Fruit fly (Drosophila melanogaster) whole organism, prepupa: ENCODE data around the gene Cralbp.
A peak's percentile ranks its signal among the peaks of the same experiment; 100 is the strongest.

ENCODE experiments used
- Blimp-1 ChIP-seq: fragments of 200-800 bp; sonication (Bioruptor generic); optimal IDR thresholded peaks from 3 replicates; lab custom pipeline; 2017; ENCODE audit warnings: missing biosample characterization, missing genetic modification characterization, mild to moderate bottlenecking, moderate library complexity, missing genetic modification reagents
- CG10631 ChIP-seq: fragments of 200-800 bp; sonication (Bioruptor generic); optimal IDR thresholded peaks from 2 replicates; lab custom pipeline; 2016; ENCODE audit warnings: missing biosample characterization, missing genetic modification characterization
- CG10669 ChIP-seq: fragments of 200-800 bp; sonication (Bioruptor generic); optimal IDR thresholded peaks from 3 replicates; lab custom pipeline; 2018; ENCODE audit warnings: missing biosample characterization, mild to moderate bottlenecking, missing genetic modification characterization, moderate library complexity
- CG11294 ChIP-seq: fragments of 200-800 bp; sonication (Bioruptor generic); IDR thresholded peaks from 2 replicates; pipeline ENCODE4 v1.3.6; 2022; ENCODE audit warnings: missing biosample characterization, missing genetic modification characterization
- CG11902 ChIP-seq: fragments of 200-800 bp; sonication (Bioruptor generic); optimal IDR thresholded peaks from 3 replicates; lab custom pipeline; 2016; ENCODE audit warnings: missing biosample characterization, missing genetic modification characterization
- CG15336 ChIP-seq: fragments of 200-800 bp; sonication (Bioruptor generic); IDR thresholded peaks from 2 replicates; pipeline ENCODE4 v1.3.6; 2022; ENCODE audit warnings: missing biosample characterization, missing genetic modification characterization
- CG1621 ChIP-seq: fragments of 200-800 bp; sonication (Bioruptor generic); optimal IDR thresholded peaks from 3 replicates; lab custom pipeline; 2018; ENCODE audit warnings: missing biosample characterization, mild to moderate bottlenecking, missing genetic modification characterization
- CG16779 ChIP-seq: fragments of 200-800 bp; sonication (Bioruptor generic); optimal IDR thresholded peaks from 3 replicates; lab custom pipeline; 2017; ENCODE audit warnings: missing biosample characterization, mild to moderate bottlenecking, missing genetic modification characterization
- CG3032 ChIP-seq: fragments of 200-800 bp; optimal IDR thresholded peaks from 2 replicates; lab custom pipeline; 2019; ENCODE audit warnings: missing biosample characterization, mild to moderate bottlenecking, missing genetic modification characterization, moderate library complexity
- CG32006 ChIP-seq: fragments of 200-800 bp; sonication (Bioruptor generic); optimal IDR thresholded peaks from 3 replicates; lab custom pipeline; 2017; ENCODE audit warnings: missing biosample characterization, mild to moderate bottlenecking, missing genetic modification characterization
- CG34406 ChIP-seq: fragments of 200-800 bp; sonication (Bioruptor generic); optimal IDR thresholded peaks from 3 replicates; lab custom pipeline; 2016; ENCODE audit warnings: missing biosample characterization, missing genetic modification characterization
- CG3919 ChIP-seq: fragments of 200-800 bp; sonication (Bioruptor generic); optimal IDR thresholded peaks from 3 replicates; lab custom pipeline; 2016; ENCODE audit warnings: missing biosample characterization, missing genetic modification characterization
- CG4318 ChIP-seq: fragments of 200-800 bp; sonication (Bioruptor generic); optimal IDR thresholded peaks from 3 replicates; lab custom pipeline; 2017; ENCODE audit warnings: missing biosample characterization, mild to moderate bottlenecking, missing genetic modification characterization
- CG6163 ChIP-seq: fragments of 200-800 bp; sonication (Bioruptor generic); IDR thresholded peaks from 3 replicates; pipeline ENCODE4 v1.3.6; 2022; ENCODE audit warnings: missing biosample characterization, missing genetic modification characterization
- CG6276 ChIP-seq: fragments of 200-800 bp; sonication (Bioruptor generic); optimal IDR thresholded peaks from 2 replicates; lab custom pipeline; 2017; ENCODE audit warnings: missing biosample characterization, mild to moderate bottlenecking, missing genetic modification characterization
- CG6792 ChIP-seq: fragments of 200-800 bp; sonication (Bioruptor generic); optimal IDR thresholded peaks from 3 replicates; lab custom pipeline; 2016; ENCODE audit warnings: missing biosample characterization, missing genetic modification characterization
- CG6854 ChIP-seq: fragments of 200-800 bp; sonication (Bioruptor generic); optimal IDR thresholded peaks from 2 replicates; lab custom pipeline; 2017; ENCODE audit warnings: missing biosample characterization, mild to moderate bottlenecking, missing genetic modification characterization
- CG8119 ChIP-seq: fragments of 200-800 bp; sonication (Bioruptor generic); IDR thresholded peaks from 3 replicates; pipeline ENCODE4 v1.3.6; 2022; ENCODE audit warnings: missing biosample characterization, missing genetic modification characterization
- CG8632 ChIP-seq: fragments of 200-800 bp; sonication (Bioruptor generic); optimal IDR thresholded peaks from 3 replicates; lab custom pipeline; 2016; ENCODE audit warnings: missing biosample characterization, missing genetic modification characterization
- CG9139 ChIP-seq: fragments of 200-800 bp; sonication (Bioruptor generic); optimal IDR thresholded peaks from 3 replicates; lab custom pipeline; 2017; ENCODE audit warnings: missing biosample characterization, mild to moderate bottlenecking, missing genetic modification characterization
- Eip78C ChIP-seq: fragments of 200-800 bp; sonication (Bioruptor generic); peaks from one replicate; lab custom pipeline; 2016; ENCODE audit warnings: missing biosample characterization, missing genetic modification characterization
- Eip93F ChIP-seq: fragments of 200-800 bp; sonication (Bioruptor generic); optimal IDR thresholded peaks from 2 replicates; lab custom pipeline; 2016; ENCODE audit warnings: missing biosample characterization, mild to moderate bottlenecking, missing genetic modification characterization
- Hr38 ChIP-seq: sonication (Bioruptor generic); optimal IDR thresholded peaks from 2 replicates; lab custom pipeline; 2016; ENCODE audit warnings: missing biosample characterization, missing genetic modification characterization
- Hr39 ChIP-seq: fragments of 200-800 bp; sonication (Bioruptor generic); optimal IDR thresholded peaks from 2 replicates; lab custom pipeline; 2016; ENCODE audit warnings: missing biosample characterization, missing genetic modification characterization
- Hr4 ChIP-seq: fragments of 200-800 bp; sonication (Bioruptor generic); optimal IDR thresholded peaks from 3 replicates; lab custom pipeline; 2016; ENCODE audit warnings: missing biosample characterization, missing genetic modification characterization
- Lpt ChIP-seq: fragments of 200-800 bp; sonication (Bioruptor generic); optimal IDR thresholded peaks from 3 replicates; lab custom pipeline; 2016; ENCODE audit warnings: missing biosample characterization, missing genetic modification characterization
- Met ChIP-seq: fragments of 200-800 bp; sonication (Bioruptor generic); optimal IDR thresholded peaks from 3 replicates; lab custom pipeline; 2016; ENCODE audit warnings: missing biosample characterization, missing genetic modification characterization
- OdsH ChIP-seq: fragments of 200-800 bp; sonication (Bioruptor generic); optimal IDR thresholded peaks from 3 replicates; lab custom pipeline; 2016; ENCODE audit warnings: missing biosample characterization, missing genetic modification characterization
- Smox ChIP-seq: fragments of 200-800 bp; sonication (Bioruptor generic); optimal IDR thresholded peaks from 3 replicates; lab custom pipeline; 2016; ENCODE audit warnings: missing biosample characterization, missing genetic modification characterization
- Sox14 ChIP-seq: fragments of 200-800 bp; sonication (Bioruptor generic); optimal IDR thresholded peaks from 3 replicates; lab custom pipeline; 2016; ENCODE audit warnings: missing biosample characterization, missing genetic modification characterization
- Sox15 ChIP-seq: fragments of 200-800 bp; sonication (Bioruptor generic); optimal IDR thresholded peaks from 3 replicates; lab custom pipeline; 2016; ENCODE audit warnings: missing biosample characterization, missing genetic modification characterization
- achi ChIP-seq: fragments of 200-800 bp; sonication (Bioruptor generic); optimal IDR thresholded peaks from 3 replicates; lab custom pipeline; 2016; ENCODE audit warnings: missing biosample characterization, missing genetic modification characterization
- acj6 ChIP-seq: fragments of 200-800 bp; sonication (Bioruptor generic); optimal IDR thresholded peaks from 3 replicates; lab custom pipeline; 2016; ENCODE audit warnings: missing biosample characterization, missing genetic modification characterization
- cyc ChIP-seq: fragments of 200-800 bp; sonication (Bioruptor generic); optimal IDR thresholded peaks from 3 replicates; lab custom pipeline; 2016; ENCODE audit warnings: missing biosample characterization, missing genetic modification characterization
- dac ChIP-seq: fragments of 200-800 bp; sonication (Bioruptor generic); optimal IDR thresholded peaks from 2 replicates; lab custom pipeline; 2017; ENCODE audit warnings: missing biosample characterization, mild to moderate bottlenecking, missing genetic modification characterization
- dsx ChIP-seq: fragments of 200-800 bp; optimal IDR thresholded peaks from 3 replicates; lab custom pipeline; 2019; ENCODE audit warnings: missing biosample characterization, mild to moderate bottlenecking, missing genetic modification characterization, moderate library complexity; ENCODE audit not compliant: poor library complexity, severe bottlenecking
- esn ChIP-seq: fragments of 200-800 bp; sonication (Bioruptor generic); optimal IDR thresholded peaks from 2 replicates; lab custom pipeline; 2016; ENCODE audit warnings: missing biosample characterization, mild to moderate bottlenecking, missing genetic modification characterization, moderate library complexity
- fd59A ChIP-seq: fragments of 200-800 bp; sonication (Bioruptor generic); optimal IDR thresholded peaks from 2 replicates; lab custom pipeline; 2017; ENCODE audit warnings: missing biosample characterization, mild to moderate bottlenecking, missing genetic modification characterization, missing genetic modification reagents
- fkh ChIP-seq: fragments of 200-800 bp; sonication (Bioruptor generic); optimal IDR thresholded peaks from 3 replicates; lab custom pipeline; 2017; ENCODE audit warnings: missing biosample characterization, mild to moderate bottlenecking, missing genetic modification characterization, moderate library complexity
- lz ChIP-seq: fragments of 200-800 bp; sonication (Bioruptor generic); optimal IDR thresholded peaks from 3 replicates; lab custom pipeline; 2016; ENCODE audit warnings: missing biosample characterization, missing genetic modification characterization
- net ChIP-seq: fragments of 200-800 bp; sonication (Bioruptor generic); optimal IDR thresholded peaks from 3 replicates; lab custom pipeline; 2016; ENCODE audit warnings: missing biosample characterization, missing genetic modification characterization
- pdm3 ChIP-seq: fragments of 200-800 bp; sonication (Bioruptor generic); optimal IDR thresholded peaks from 3 replicates; lab custom pipeline; 2016; ENCODE audit warnings: missing biosample characterization, missing genetic modification characterization
- salr ChIP-seq, 2 experiments: fragments of 200-800 bp; sonication (Bioruptor generic); optimal IDR thresholded peaks; 3 replicates each; lab custom pipeline; 2016 to 2018; ENCODE audit warnings: missing biosample characterization in 2 of 2, missing genetic modification characterization in 2 of 2, mild to moderate bottlenecking in 1 of 2
- spab ChIP-seq: fragments of 200-800 bp; sonication (Bioruptor generic); optimal IDR thresholded peaks from 2 replicates; lab custom pipeline; 2017; ENCODE audit warnings: missing biosample characterization, mild to moderate bottlenecking, missing genetic modification characterization, missing genetic modification reagents
- ss ChIP-seq, 2 experiments: fragments of 200-800 bp; sonication (Bioruptor generic); optimal IDR thresholded peaks; 2 replicates in 1 of 2; 3 replicates in 1 of 2; lab custom pipeline; 2017 to 2018; ENCODE audit warnings: mild to moderate bottlenecking in 2 of 2, missing biosample characterization in 2 of 2, missing genetic modification characterization in 2 of 2, moderate library complexity in 1 of 2
- svp ChIP-seq: fragments of 200-800 bp; sonication (Bioruptor generic); peaks from one replicate; lab custom pipeline; 2016; ENCODE audit warnings: missing biosample characterization, missing genetic modification characterization
- topi ChIP-seq: fragments of 200-800 bp; sonication (Bioruptor generic); optimal IDR thresholded peaks from 3 replicates; lab custom pipeline; 2016; ENCODE audit warnings: missing biosample characterization, missing genetic modification characterization
- vri ChIP-seq: fragments of 200-800 bp; sonication (Bioruptor generic); optimal IDR thresholded peaks from 3 replicates; lab custom pipeline; 2016; ENCODE audit warnings: missing biosample characterization, mild to moderate bottlenecking, missing genetic modification characterization

The Cralbp gene

DNA sequence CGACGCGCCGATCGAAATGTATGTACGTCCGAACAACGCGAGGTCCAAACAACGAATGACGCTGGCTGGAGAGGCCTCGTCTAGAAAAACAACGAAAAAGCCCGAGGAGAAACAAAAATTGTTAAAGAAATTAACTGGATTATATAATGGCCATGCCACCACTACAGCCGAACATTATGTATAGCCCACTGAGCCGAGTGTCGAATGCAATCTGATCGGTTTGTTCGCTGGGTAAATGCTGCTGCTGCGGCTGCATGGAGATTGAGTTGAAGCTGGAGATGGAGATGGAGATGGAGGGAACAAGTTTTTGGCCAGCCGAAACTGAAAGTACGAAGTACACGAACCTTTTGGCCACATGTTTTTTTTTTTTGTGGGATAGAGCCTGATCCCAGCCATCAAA, at the start of gene Cralbp:
Gene Cralbp, minus strand, starts transcription at position 115 of the 400 bp plus-strand sequence.
- TF ChIP-seq Blimp-1 (GFP tag; lab: Kevin White, UChicago), result peak; percentile 51
- no peak for TF ChIP-seq lz (GFP tag; lab: Kevin White, UChicago)
- no peak for TF ChIP-seq CG10631 (GFP tag; lab: Kevin White, UChicago)
- TF ChIP-seq spab, result no peak
- no peak for TF ChIP-seq CG10669 (GFP tag; lab: Kevin White, UChicago)

DNA sequence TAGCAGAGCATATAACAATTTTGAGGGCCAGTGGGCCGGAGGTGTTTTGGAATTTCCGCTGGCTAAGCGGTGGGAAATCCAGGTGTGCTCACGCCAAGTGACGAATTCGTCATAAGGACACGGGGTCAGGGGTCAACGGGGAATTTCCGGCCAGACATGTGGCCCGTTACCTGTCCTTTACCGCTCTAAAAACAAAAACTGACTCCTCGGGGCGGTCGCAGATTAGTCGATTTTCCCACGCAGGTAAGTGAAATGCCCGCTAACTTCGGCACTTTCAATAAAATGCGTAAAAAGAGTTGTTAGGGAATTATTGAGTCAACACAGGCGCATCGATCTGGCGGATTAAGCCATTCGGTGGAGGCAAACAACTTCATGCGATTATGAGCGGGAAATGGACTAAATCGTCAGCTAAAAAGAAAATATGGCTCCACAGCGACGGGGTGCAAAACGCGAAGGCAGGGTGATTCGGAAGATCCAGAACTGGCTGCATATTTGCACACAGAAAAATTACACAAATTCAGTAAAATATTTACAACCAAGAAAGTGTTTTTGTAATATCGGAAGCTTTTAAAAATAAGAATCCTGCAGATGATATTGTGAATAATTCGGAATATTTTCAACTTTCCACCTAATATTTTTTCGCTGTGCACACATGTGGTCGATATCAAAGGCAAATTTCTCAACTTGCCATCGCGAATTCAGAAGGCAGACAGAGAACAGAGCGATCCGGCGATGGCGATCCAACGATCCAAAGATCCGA, 49.5 kb upstream of the Cralbp start:
- TF ChIP-seq CG11902 (no peak), OdsH (GFP tag; lab: Kevin White, UChicago) (peak; percentile 41), CG3032 (tag; lab: Kevin White, UChicago) (peak; percentile 32), CG1621 (peak; percentile 26), CG8632 (GFP tag; lab: Kevin White, UChicago) (no peak), fd59A (peak; percentile 15), Met (peak; percentile 38), CG6792 (GFP tag; lab: Kevin White, UChicago) (peak; percentile 35), Blimp-1 (GFP tag; lab: Kevin White, UChicago) (no peak), dsx (peak; percentile 21), Smox (GFP tag; lab: Kevin White, UChicago) (peak; percentile 28), CG3919 (GFP tag; lab: Kevin White, UChicago) (peak; percentile 51), CG16779 (tag; lab: Kevin White, UChicago) (no peak), CG4318 (GFP tag; lab: Kevin White, UChicago) (no peak), Eip78C (GFP tag; lab: Kevin White, UChicago) (peak; percentile 83), salr (GFP tag; optimal IDR thresholded peaks at IDR 0.05; lab: Kevin White, UChicago) (peak; percentile 17 to 28), CG6163 (GFP tag; lab: Robert Waterston, UW) (peak; percentile 70; the same call in 2 of the 3 replicates), CG10669 (GFP tag; lab: Kevin White, UChicago) (peak; percentile 40), achi (GFP tag; lab: Kevin White, UChicago) (peak; percentile 34), CG15336 (GFP tag; lab: Robert Waterston, UW) (no peak), fkh (GFP tag; lab: Kevin White, UChicago) (no peak), acj6 (peak; percentile 51), topi (GFP tag; lab: Kevin White, UChicago) (peak; percentile 27), Hr4 (GFP tag; lab: Kevin White, UChicago) (no peak), esn (GFP tag; lab: Kevin White, UChicago) (peak; percentile 44), CG6854 (GFP tag; lab: Kevin White, UChicago) (no peak), cyc (GFP tag; lab: Kevin White, UChicago) (peak; percentile 32), vri (GFP tag; lab: Kevin White, UChicago) (peak; percentile 15), dac (no peak), Sox15 (GFP tag; lab: Kevin White, UChicago) (no peak), CG11294 (GFP tag; lab: Robert Waterston, UW) (no peak), Sox14 (GFP tag; lab: Kevin White, UChicago) (peak; percentile 49), lz (GFP tag; lab: Kevin White, UChicago) (peak; percentile 39), CG32006 (GFP tag; lab: Kevin White, UChicago) (peak; percentile 21), Hr39 (GFP tag; lab: Kevin White, UChicago) (peak; percentile 40), Lpt (GFP tag; lab: Kevin White, UChicago) (no peak), svp (GFP tag; lab: Kevin White, UChicago) (peak; percentile 61), CG9139 (GFP tag; lab: Kevin White, UChicago) (peak; percentile 26), Eip93F (GFP tag; lab: Kevin White, UChicago) (no peak), Hr38 (GFP tag; lab: Kevin White, UChicago) (no peak), net (GFP tag; lab: Kevin White, UChicago) (no peak), pdm3 (GFP tag; lab: Kevin White, UChicago) (peak; percentile 51), CG6276 (GFP tag; lab: Kevin White, UChicago) (no peak), CG34406 (no peak), ss (GFP tag; optimal IDR thresholded peaks at IDR 0.05; lab: Kevin White, UChicago) (no peak), CG8119 (GFP tag; lab: Robert Waterston, UW) (peak; percentile 42; the same call in 1 of the 3 replicates)
